Worm (Caenorhabditis elegans): ENCODE measurements around the gene ZK1240.3.
"Not testable (repeated sequence)": the region's sequence is repeated elsewhere in the genome, so short reads cannot be mapped to it uniquely, and the experiment has no call there.

The ZK1240.3 gene

DNA sequence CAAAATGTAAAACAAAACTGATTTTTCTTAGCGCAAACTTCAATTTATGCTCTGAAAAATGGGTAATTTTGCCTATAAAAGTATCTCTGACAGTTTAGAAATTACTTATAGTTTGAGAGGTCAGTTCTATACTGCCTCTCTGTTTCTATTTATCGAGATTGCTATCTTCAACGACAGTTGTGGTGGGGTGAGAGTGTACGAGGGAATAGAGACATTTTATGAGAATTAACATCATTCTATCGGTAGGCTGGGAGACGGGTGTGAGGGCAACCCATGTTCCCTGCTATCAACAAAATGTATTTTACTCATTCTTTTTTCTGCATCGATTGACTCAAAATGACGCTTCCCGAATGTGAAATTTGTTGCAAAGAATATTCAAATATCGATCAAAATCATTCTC, at the start of gene ZK1240.3:
Gene ZK1240.3, plus strand, starts transcription at position 238 of the 400 bp plus-strand sequence.
- TF ChIP-seq blmp-1 (tag; optimal IDR thresholded peaks at IDR 0.05) (no peak), sem-2 (GFP tag; optimal IDR thresholded peaks at IDR 0.05) (no peak), ces-1 (GFP tag; optimal IDR thresholded peaks at IDR 0.05) (no peak), ceh-39 (tag; optimal IDR thresholded peaks at IDR 0.05) (no peak), M03D4.4 (tag; optimal IDR thresholded peaks at IDR 0.05) (no peak), flh-1 (GFP tag; optimal IDR thresholded peaks at IDR 0.05) (no peak), mep-1 (tag; optimal IDR thresholded peaks at IDR 0.05) (no peak), nhr-2 (tag; optimal IDR thresholded peaks at IDR 0.05) (no peak), ham-2 (GFP tag; optimal IDR thresholded peaks at IDR 0.05) (no peak), zip-8 (tag; optimal IDR thresholded peaks at IDR 0.05) (no peak)

DNA sequence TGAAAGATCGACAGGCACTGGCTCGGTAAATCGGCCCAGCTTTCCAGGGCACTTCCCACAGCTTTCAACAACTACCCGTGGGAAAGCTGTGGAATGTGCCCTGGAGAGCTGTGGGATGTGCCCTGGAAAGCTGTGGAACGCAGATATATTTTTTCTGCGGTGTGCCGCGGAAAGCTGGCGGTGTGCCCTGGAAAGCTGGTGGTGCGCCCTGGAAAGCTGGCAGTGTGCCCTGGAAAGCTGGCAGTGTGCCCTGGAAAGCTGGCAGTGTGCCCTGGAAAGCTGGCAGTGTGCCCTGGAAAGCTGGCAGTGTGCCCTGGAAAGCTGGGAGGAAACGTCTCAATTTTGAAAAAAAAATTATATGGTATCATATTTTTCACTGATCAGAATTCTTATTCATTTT, 46.4 kb upstream of the ZK1240.3 start:
- no peak for TF ChIP-seq ztf-11 (tag; optimal IDR thresholded peaks at IDR 0.05)
- no peak for TF ChIP-seq cnd-1 (tag; optimal IDR thresholded peaks at IDR 0.05)
- no peak for TF ChIP-seq nhr-2 (tag; optimal IDR thresholded peaks at IDR 0.05)
- TF ChIP-seq lin-13 (tag; optimal IDR thresholded peaks at IDR 0.05), result no peak
- no peak for TF ChIP-seq elt-3 (tag; optimal IDR thresholded peaks at IDR 0.05)
- TF ChIP-seq unc-120 (tag; optimal IDR thresholded peaks at IDR 0.05; ENCODE audit: poor library complexity, severe bottlenecking), result no peak
- no peak for TF ChIP-seq elt-1 (tag; optimal IDR thresholded peaks at IDR 0.05; ENCODE audit: borderline replicate concordance, insufficient read depth)
- TF ChIP-seq lin-32 (GFP tag; optimal IDR thresholded peaks at IDR 0.05), result no peak

DNA sequence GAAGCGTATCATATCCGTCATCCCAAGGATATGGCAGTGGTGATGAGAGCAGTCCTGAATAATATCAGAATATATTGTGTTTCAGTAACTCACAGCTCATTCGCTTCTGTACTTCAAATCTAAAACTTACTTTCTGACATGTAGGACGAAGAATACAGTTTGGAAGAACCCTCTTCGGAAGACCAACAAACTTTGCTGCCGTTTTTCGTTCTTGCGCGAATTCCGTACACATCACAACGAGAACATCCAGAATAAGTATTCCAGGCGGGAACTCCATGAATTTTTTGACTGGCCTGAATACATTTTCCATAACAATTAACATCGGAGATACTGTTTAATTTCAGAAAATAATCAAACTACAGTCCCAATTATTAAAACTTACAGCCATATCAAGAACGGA, 42.7 kb upstream of the ZK1240.3 start, which contains the start of gene K09F6.15:
Gene K09F6.15, minus strand, starts transcription at position 101 of the 400 bp plus-strand sequence.
- TF ChIP-seq elt-3 (tag; optimal IDR thresholded peaks at IDR 0.05) (no peak), cnd-1 (tag; optimal IDR thresholded peaks at IDR 0.05) (no peak), ceh-43 (GFP tag; optimal IDR thresholded peaks at IDR 0.05) (no peak), nhr-12 (tag; optimal IDR thresholded peaks at IDR 0.05) (no peak), flh-1 (GFP tag; optimal IDR thresholded peaks at IDR 0.05) (no peak), ztf-11 (tag; optimal IDR thresholded peaks at IDR 0.05) (no peak), ceh-39 (tag; optimal IDR thresholded peaks at IDR 0.05) (no peak)

DNA sequence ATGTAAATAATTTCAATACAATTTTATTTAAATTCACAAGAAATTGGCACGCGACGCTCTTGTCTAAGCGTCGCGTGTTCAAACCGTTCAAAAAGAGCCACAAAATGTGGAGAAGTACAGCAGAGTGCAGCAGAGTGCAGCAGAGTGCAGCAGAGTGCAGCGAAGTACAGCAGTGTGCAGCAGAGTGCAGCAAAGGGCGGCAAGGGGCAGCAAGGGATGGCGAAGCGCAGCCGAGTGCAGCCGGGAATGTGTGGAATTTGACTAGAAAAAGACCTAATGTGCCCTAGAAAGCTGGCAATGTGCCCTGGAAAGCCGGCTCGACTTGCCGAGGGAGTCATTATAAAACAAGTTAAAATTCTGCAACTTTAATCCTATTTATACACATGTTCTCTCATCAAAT, 40.9 kb upstream of the ZK1240.3 start, which contains the start of gene K09F6.6:
Gene K09F6.6, minus strand, starts transcription at position 43 of the 400 bp plus-strand sequence.
- TF ChIP-seq unc-62 (GFP tag; optimal IDR thresholded peaks at IDR 0.05) (no peak), nhr-2 (tag; optimal IDR thresholded peaks at IDR 0.05) (no peak), ceh-43 (GFP tag; optimal IDR thresholded peaks at IDR 0.05) (no peak), pha-4 (tag; optimal IDR thresholded peaks at IDR 0.05) (no peak), sem-2 (GFP tag; optimal IDR thresholded peaks at IDR 0.05) (no peak), blmp-1 (tag; optimal IDR thresholded peaks at IDR 0.05) (no peak), lin-13 (tag; optimal IDR thresholded peaks at IDR 0.05) (no peak), mep-1 (tag; optimal IDR thresholded peaks at IDR 0.05) (no peak), lin-32 (GFP tag; optimal IDR thresholded peaks at IDR 0.05) (no peak), snpc-4 (tag; optimal IDR thresholded peaks at IDR 0.05) (no peak), elt-3 (tag; optimal IDR thresholded peaks at IDR 0.05) (no peak), nhr-28 (tag; optimal IDR thresholded peaks at IDR 0.05) (no peak), drap-1 (GFP tag; optimal IDR thresholded peaks at IDR 0.05) (no peak), ceh-39 (tag; optimal IDR thresholded peaks at IDR 0.05) (no peak), ztf-11 (tag; optimal IDR thresholded peaks at IDR 0.05) (no peak)

DNA sequence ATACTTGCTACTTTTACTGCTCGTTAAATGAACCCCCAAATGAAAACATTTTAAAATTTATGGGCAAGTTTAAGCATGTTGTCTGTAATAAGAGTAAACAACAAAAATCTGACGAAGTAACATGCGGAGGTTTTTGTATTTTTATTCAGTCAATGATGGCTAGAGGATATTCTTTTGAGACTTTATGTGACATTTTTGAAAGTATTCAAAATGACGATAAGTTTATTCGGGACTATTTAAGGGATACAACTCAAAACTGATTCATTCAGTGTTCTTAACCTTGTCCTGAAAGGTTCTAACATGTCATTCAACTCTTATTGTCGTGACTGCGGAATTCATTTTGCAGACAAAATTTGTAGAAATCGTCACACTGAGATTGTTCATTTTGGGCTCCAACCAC, 40.3 kb upstream of the ZK1240.3 start, which contains the start of gene K09F6.11:
Gene K09F6.11, plus strand, starts transcription at position 301 of the 400 bp plus-strand sequence.
- TF ChIP-seq snpc-4 (tag; optimal IDR thresholded peaks at IDR 0.05), result no peak
- no peak for TF ChIP-seq ces-1 (GFP tag; optimal IDR thresholded peaks at IDR 0.05)
- no peak for TF ChIP-seq unc-39 (tag; optimal IDR thresholded peaks at IDR 0.05)
- no peak for TF ChIP-seq ceh-39 (tag; optimal IDR thresholded peaks at IDR 0.05)
- TF ChIP-seq nhr-2 (tag; optimal IDR thresholded peaks at IDR 0.05), result no peak

DNA sequence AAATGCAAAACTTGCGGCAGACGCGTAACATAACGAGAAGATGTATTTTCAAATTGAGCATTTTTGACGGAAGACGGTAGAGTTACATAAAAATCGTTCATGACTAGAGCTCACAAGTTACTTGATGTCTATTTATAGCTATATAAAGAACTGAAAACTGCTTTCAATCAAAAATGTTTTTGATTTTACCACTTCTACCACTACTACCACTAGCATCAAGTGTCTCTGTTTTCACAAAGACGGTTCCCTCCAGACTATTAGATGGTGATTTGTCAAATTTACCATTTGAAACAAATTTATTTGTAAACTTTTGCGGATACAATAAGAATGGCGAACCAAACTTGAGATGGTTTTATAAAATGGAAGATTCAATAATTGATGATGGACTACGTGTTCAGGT, 37.5 kb upstream of the ZK1240.3 start, which contains the start of gene K09F6.9:
Gene K09F6.9, minus strand, starts transcription at position 101 of the 400 bp plus-strand sequence.
- not testable (repeated sequence) for TF ChIP-seq sptf-1, lsy-2, hlh-1 (tag; optimal IDR thresholded peaks at IDR 0.05)
